Worm (Caenorhabditis elegans) whole organism, early embryonic: ENCODE measurements around the gene vglu-3.

Experiments used
- B0310.2 ChIP-seq: sonication (generic microtip); optimal IDR thresholded peaks from 2 replicates; lab custom pipeline; 2016; ENCODE audit warnings: mild to moderate bottlenecking, missing genetic modification characterization, missing compliant biosample characterization
- F13C5.2 ChIP-seq: sonication (generic microtip); optimal IDR thresholded peaks from 2 replicates; lab custom pipeline; 2017; ENCODE audit warnings: mild to moderate bottlenecking, missing genetic modification characterization, inconsistent platforms, missing compliant biosample characterization
- aly-1 ChIP-seq: sonication (generic microtip); optimal IDR thresholded peaks from 2 replicates; lab custom pipeline; 2016; ENCODE audit warnings: missing genetic modification characterization, missing compliant biosample characterization
- ama-1 ChIP-seq: fragments of 150-350 bp; optimal IDR thresholded peaks from 2 replicates; lab custom pipeline; 2014
- ceh-13 ChIP-seq: fragments of 200-800 bp; sonication (Bioruptor generic); optimal IDR thresholded peaks from 2 replicates; lab custom pipeline; 2018; ENCODE audit warnings: mild to moderate bottlenecking, missing genetic modification characterization, missing compliant biosample characterization
- ceh-36 ChIP-seq: sonication (generic microtip); optimal IDR thresholded peaks from 2 replicates; lab custom pipeline; 2016; ENCODE audit warnings: missing genetic modification characterization, inconsistent platforms, missing compliant biosample characterization
- ets-7 ChIP-seq: sonication (generic microtip); optimal IDR thresholded peaks from 2 replicates; lab custom pipeline; 2016; ENCODE audit warnings: missing genotype, missing genetic modification characterization, missing compliant biosample characterization
- flt-1 ChIP-seq: fragments of 200-800 bp; sonication (Bioruptor generic); IDR thresholded peaks from 2 replicates; pipeline ENCODE4 v1.3.6; 2022; ENCODE audit warnings: missing genetic modification characterization, missing compliant biosample characterization
- hmbx-1 ChIP-seq: sonication (generic microtip); optimal IDR thresholded peaks from 2 replicates; lab custom pipeline; 2016; ENCODE audit warnings: mild to moderate bottlenecking, missing genetic modification characterization, missing compliant biosample characterization
- hmg-4 ChIP-seq: fragments of 200-800 bp; sonication (Bioruptor generic); optimal IDR thresholded peaks from 2 replicates; lab custom pipeline; 2018; ENCODE audit warnings: mild to moderate bottlenecking, missing genetic modification characterization, missing compliant biosample characterization
- hnd-1 ChIP-seq: sonication (generic microtip); optimal IDR thresholded peaks from 2 replicates; lab custom pipeline; 2016; ENCODE audit warnings: missing genetic modification characterization, missing compliant biosample characterization
- pes-1 ChIP-seq: fragments of 200-800 bp; sonication (Bioruptor generic); IDR thresholded peaks from 2 replicates; pipeline ENCODE4 v1.3.6; 2022; ENCODE audit warnings: missing genetic modification reagents, missing genetic modification characterization, missing compliant biosample characterization
- scrt-1 ChIP-seq: fragments of 200-800 bp; sonication (Bioruptor generic); IDR thresholded peaks from 2 replicates; pipeline ENCODE4 v1.3.6; 2022; ENCODE audit warnings: missing genetic modification characterization, missing compliant biosample characterization
- sea-1 ChIP-seq: fragments of 200-800 bp; sonication (Bioruptor generic); conservative IDR thresholded peaks from 2 replicates; pipeline ENCODE4 v1.3.6; 2022; ENCODE audit warnings: missing genetic modification characterization, missing compliant biosample characterization
- tbx-11 ChIP-seq: fragments of 200-800 bp; sonication (Bioruptor generic); IDR thresholded peaks from 2 replicates; pipeline ENCODE4 v1.3.6; 2022; ENCODE audit warnings: missing genetic modification characterization, missing compliant biosample characterization
- tbx-37 ChIP-seq: fragments of 200-800 bp; sonication (Bioruptor generic); conservative IDR thresholded peaks from 2 replicates; pipeline ENCODE4 v1.3.6; 2022; ENCODE audit warnings: missing genetic modification reagents, missing genetic modification characterization, missing compliant biosample characterization
- tra-4 ChIP-seq: sonication (generic microtip); optimal IDR thresholded peaks from 2 replicates; lab custom pipeline; 2017; ENCODE audit warnings: missing genetic modification characterization, missing compliant biosample characterization

vglu-3 gene

DNA sequence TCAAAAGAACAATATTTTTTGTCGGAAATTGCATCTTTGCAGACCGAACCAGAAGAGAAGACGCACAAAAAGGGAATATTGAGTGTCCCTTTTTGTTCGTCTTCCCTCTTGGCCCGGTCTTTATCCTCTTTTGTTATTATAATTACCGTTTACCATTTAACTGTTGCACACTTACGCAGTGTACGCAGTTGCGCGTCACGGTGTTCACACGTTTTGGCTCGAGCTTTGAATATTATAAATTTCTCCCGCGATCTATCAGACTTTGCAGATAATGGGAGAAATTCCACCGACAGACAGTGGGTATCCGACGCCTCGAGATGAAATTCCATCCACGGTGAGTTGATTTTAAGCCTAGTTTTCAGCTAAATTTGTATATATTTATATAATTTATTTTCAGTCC lies 20.6 kb downstream of the vglu-3 start, which contains the start of gene sas-7:
Gene sas-7 (plus strand): TSS at position 232 of the 400 bp plus-strand sequence.
- no peak for TF ChIP-seq tbx-37 (GFP tag; lab: Robert Waterston, UW)
- no peak for TF ChIP-seq hnd-1
- no peak for TF ChIP-seq B0310.2
- no peak for TF ChIP-seq sea-1
- no peak for TF ChIP-seq aly-1 (tag; lab: Kevin White, UChicago)
- TF ChIP-seq flt-1 (GFP tag; lab: Robert Waterston, UW): no peak
- no peak for TF ChIP-seq F13C5.2 (tag; lab: Kevin White, UChicago)
- TF ChIP-seq tbx-11 (GFP tag; lab: Robert Waterston, UW): no peak
- no peak for TF ChIP-seq hmg-4 (GFP tag; lab: Kevin White, UChicago)
- no peak for TF ChIP-seq hmbx-1
- TF ChIP-seq ceh-13 (GFP tag; lab: Kevin White, UChicago): no peak
- TF ChIP-seq tra-4: no peak
- TF ChIP-seq ets-7 (tag; lab: Kevin White, UChicago): no peak
- TF ChIP-seq scrt-1 (GFP tag; lab: Robert Waterston, UW): no peak
- TF ChIP-seq ama-1 (lab: Kevin White, UChicago): no peak
- TF ChIP-seq pes-1 (GFP tag; lab: Robert Waterston, UW): no peak

DNA sequence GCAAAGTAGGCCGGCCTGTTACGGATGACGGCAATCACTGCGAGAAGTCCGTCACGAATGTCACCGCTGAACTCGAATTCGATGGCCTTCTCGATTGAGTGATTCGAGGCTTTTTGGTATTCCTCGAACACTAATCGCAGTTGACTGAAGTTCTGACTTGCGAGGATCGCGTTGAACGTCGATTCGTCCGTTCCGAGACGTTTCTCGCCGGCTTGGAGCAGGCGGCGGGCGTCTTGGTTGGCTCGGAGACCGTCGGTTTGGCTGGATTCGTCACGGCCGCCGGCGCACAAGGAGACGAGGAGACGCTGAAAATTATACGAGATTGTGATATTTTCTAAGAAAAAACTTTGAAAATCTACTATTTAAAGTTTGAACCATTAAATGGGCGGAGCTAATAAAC lies 26.1 kb downstream of the vglu-3 start:
- TF ChIP-seq F13C5.2 (tag; lab: Kevin White, UChicago): no peak
- no peak for TF ChIP-seq hnd-1
- no peak for TF ChIP-seq hmbx-1
- no peak for TF ChIP-seq flt-1 (GFP tag; lab: Robert Waterston, UW)
- TF ChIP-seq tbx-37 (GFP tag; lab: Robert Waterston, UW): no peak
- no peak for TF ChIP-seq pes-1 (GFP tag; lab: Robert Waterston, UW)
- no peak for TF ChIP-seq tra-4
- no peak for TF ChIP-seq B0310.2
- TF ChIP-seq ama-1 (lab: Kevin White, UChicago): no peak
- no peak for TF ChIP-seq scrt-1 (GFP tag; lab: Robert Waterston, UW)
- no peak for TF ChIP-seq aly-1 (tag; lab: Kevin White, UChicago)
- no peak for TF ChIP-seq ceh-13 (GFP tag; lab: Kevin White, UChicago)
- no peak for TF ChIP-seq hmg-4 (GFP tag; lab: Kevin White, UChicago)
- TF ChIP-seq sea-1: no peak
- no peak for TF ChIP-seq tbx-11 (GFP tag; lab: Robert Waterston, UW)
- no peak for TF ChIP-seq ets-7 (tag; lab: Kevin White, UChicago)

DNA sequence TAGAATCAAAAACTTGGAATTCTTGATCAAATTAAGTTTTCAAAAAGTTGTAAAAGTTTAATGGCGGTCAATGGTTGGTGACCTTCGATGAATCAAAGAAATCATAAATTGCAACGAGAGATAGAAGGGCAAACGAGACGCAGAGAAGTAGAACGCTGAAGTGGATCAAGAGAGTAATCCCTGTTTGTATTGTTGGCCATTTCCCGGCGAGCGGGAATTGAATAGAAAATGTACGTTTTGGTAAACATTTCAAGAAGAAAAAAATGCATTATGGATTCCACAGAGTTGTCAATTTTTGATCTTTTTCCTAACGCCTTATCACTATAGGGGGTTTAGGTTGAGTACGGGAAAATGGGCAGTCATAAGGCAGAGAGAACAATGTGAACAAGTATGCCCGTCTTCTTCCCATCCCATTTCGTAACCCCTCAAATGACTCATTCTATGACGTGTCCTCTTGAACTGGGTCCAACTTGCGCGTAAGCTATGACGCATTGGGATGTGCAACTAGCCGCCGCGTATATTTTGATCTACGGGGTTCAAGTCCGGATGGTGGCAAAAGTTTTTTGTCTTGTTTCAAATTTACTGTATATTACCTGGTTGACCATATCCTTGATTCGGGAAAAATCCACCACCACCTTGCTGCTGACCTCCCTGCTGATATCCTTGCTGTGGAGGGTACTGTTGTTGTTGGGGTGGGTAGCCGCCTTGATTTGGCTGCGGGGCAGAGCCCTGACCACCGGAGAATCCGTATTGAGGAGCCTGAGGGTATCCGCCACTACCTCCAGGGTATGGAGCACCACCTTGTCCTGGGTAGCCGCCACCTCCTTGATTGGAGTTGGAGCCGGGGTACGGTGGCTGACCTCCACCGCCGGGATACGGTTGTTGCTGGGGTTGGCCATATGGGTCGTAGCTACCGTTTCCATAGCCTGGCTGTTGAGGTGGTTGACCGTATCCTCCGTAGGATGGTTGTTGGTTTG lies 28.7 kb downstream of the vglu-3 start:
- no peak for TF ChIP-seq aly-1 (tag; lab: Kevin White, UChicago)
- 0 out of 2 replicates have a peak, but pooled peaks have one; percentile 15 for TF ChIP-seq scrt-1 (GFP tag; lab: Robert Waterston, UW)

DNA sequence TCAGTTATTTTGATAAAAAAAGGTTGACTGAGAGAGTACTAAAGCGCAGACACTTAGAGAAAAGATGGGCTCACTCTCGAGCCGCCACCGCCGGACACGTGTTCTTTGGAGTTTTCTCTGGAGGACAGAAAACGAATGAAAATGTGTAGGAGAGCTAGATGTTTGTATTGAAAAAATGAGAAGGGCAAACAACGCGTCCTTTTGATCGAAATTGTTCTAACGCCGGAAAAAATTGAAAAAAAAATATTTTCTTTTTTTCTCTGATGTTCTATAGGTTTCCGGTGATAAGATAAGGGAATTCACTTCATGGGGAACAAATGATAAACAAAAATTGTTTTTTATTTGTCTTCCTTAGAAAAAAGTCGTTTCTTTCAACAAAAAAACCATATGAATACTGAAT lies 29.6 kb downstream of the vglu-3 start:
- no peak for TF ChIP-seq ama-1 (lab: Kevin White, UChicago)
- TF ChIP-seq scrt-1 (GFP tag; lab: Robert Waterston, UW): no peak
- TF ChIP-seq F13C5.2 (tag; lab: Kevin White, UChicago): no peak
- no peak for TF ChIP-seq aly-1 (tag; lab: Kevin White, UChicago)

DNA sequence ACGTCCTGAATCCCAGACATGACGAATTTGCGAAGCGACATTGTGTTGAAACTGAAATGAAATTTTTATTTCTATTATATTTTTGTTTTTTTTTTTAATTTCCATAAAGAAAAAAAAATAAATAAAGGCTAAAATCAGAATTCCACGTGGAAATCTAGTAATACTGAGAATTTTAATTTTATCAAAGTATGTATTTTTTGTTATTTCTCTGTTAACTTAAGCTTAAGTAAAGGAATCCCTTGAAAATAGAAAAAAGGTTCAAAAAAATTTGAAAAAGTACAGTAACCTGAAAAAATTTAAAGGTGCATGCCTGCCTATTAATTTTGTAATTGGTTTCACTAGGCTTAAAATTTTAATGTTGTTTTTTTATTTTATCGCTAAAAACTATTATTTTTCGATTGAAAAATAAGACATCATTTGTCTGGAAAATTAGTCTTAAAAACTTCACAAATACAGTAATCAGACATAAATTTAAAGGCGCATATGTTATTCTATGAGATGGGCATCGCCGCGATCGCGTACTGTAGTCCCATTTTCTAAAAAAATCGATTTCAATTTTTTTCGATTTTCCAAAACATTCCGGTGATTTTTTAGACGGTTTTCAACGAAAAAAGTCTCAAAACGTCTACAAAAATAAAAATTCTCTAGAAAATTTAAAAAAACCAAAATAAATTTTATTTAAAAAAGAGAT lies 30.3 kb downstream of the vglu-3 start, which contains the start of gene nex-2:
Gene nex-2 (minus strand): TSS at position 51 of the 691 bp plus-strand sequence.
- TF ChIP-seq flt-1 (GFP tag; lab: Robert Waterston, UW) (no peak), B0310.2 (no peak), tbx-11 (GFP tag; lab: Robert Waterston, UW) (no peak), tra-4 (no peak), ceh-36 (tag; lab: Kevin White, UChicago) (no peak), hmbx-1 (no peak), pes-1 (GFP tag; lab: Robert Waterston, UW) (no peak), F13C5.2 (tag; lab: Kevin White, UChicago) (no peak), sea-1 (no peak), tbx-37 (GFP tag; lab: Robert Waterston, UW) (no peak), scrt-1 (GFP tag; lab: Robert Waterston, UW) (no peak), hmg-4 (GFP tag; lab: Kevin White, UChicago) (no peak), hnd-1 (no peak), ets-7 (tag; lab: Kevin White, UChicago) (no peak), aly-1 (tag; lab: Kevin White, UChicago) (no peak), ceh-13 (GFP tag; lab: Kevin White, UChicago) (no peak)

DNA sequence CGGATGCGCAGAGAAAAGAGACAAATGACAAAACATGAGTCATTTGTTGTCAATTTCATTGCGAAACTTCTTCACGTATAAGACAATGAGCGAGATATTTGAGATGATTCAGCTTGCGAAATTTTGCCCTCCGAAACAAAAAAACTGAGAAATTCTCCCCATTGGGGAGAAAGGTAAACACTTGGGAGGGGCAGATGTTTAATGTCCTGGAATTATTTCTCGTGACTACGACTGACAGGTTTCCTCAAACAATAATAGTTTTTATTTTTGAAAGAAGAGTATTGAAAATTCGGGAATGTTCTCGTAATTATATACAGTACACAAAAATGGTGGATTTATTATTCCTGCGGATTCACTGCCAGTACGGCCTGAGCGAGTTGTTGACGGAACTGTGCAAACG lies 31.1 kb downstream of the vglu-3 start:
- no peak for TF ChIP-seq hnd-1
- TF ChIP-seq tbx-11 (GFP tag; lab: Robert Waterston, UW): no peak
- TF ChIP-seq ceh-13 (GFP tag; lab: Kevin White, UChicago): no peak
- no peak for TF ChIP-seq sea-1
- TF ChIP-seq pes-1 (GFP tag; lab: Robert Waterston, UW): no peak
- TF ChIP-seq tra-4: no peak
- no peak for TF ChIP-seq F13C5.2 (tag; lab: Kevin White, UChicago)
- TF ChIP-seq B0310.2: no peak
- TF ChIP-seq hmbx-1: no peak
- no peak for TF ChIP-seq ama-1 (lab: Kevin White, UChicago)
- TF ChIP-seq hmg-4 (GFP tag; lab: Kevin White, UChicago): no peak
- TF ChIP-seq flt-1 (GFP tag; lab: Robert Waterston, UW): no peak
- TF ChIP-seq scrt-1 (GFP tag; lab: Robert Waterston, UW): no peak
- TF ChIP-seq ceh-36 (tag; lab: Kevin White, UChicago): no peak
- no peak for TF ChIP-seq aly-1 (tag; lab: Kevin White, UChicago)
- TF ChIP-seq tbx-37 (GFP tag; lab: Robert Waterston, UW): no peak
- no peak for TF ChIP-seq ets-7 (tag; lab: Kevin White, UChicago)
